Fruit fly (Drosophila melanogaster) whole organism, adult: Measurements from ENCODE around the gene CG12355.

Experiments
- CG12768 ChIP-seq: fragments of 200-800 bp; sonication (Bioruptor generic); optimal IDR thresholded peaks from 2 replicates; lab custom pipeline; 2017; ENCODE audit warnings: missing biosample characterization, missing genetic modification characterization, mild to moderate bottlenecking, moderate library complexity, missing genetic modification reagents
- CG1620 ChIP-seq: fragments of 200-800 bp; sonication (Bioruptor generic); optimal IDR thresholded peaks from 2 replicates; lab custom pipeline; 2016; ENCODE audit warnings: missing biosample characterization, missing genetic modification characterization
- CG33017 ChIP-seq: fragments of 200-800 bp; sonication (Bioruptor generic); optimal IDR thresholded peaks from 2 replicates; lab custom pipeline; 2018; ENCODE audit warnings: missing biosample characterization, mild to moderate bottlenecking, missing genetic modification characterization, moderate library complexity
- CG5204 ChIP-seq: fragments of 200-800 bp; sonication (Bioruptor generic); optimal IDR thresholded peaks from 2 replicates; lab custom pipeline; 2016; ENCODE audit warnings: missing biosample characterization, missing genetic modification characterization
- CG7101 ChIP-seq: fragments of 200-800 bp; sonication (Bioruptor generic); optimal IDR thresholded peaks from 2 replicates; lab custom pipeline; 2018; ENCODE audit warnings: missing biosample characterization, mild to moderate bottlenecking, missing genetic modification characterization, moderate library complexity
- Hr96 ChIP-seq: fragments of 200-800 bp; sonication (Bioruptor generic); optimal IDR thresholded peaks from 2 replicates; lab custom pipeline; 2016; ENCODE audit warnings: missing biosample characterization, missing genetic modification characterization
- Mnt ChIP-seq: fragments of 200-800 bp; sonication (Bioruptor generic); optimal IDR thresholded peaks from 2 replicates; lab custom pipeline; 2016; ENCODE audit warnings: missing biosample characterization, mild to moderate bottlenecking, missing genetic modification characterization
- cnc ChIP-seq, 2 experiments: fragments of >200 bp; optimal IDR thresholded peaks; 2 replicates each; lab custom pipeline; 2017
- kay ChIP-seq: fragments of 200-800 bp; sonication (Bioruptor generic); peaks from one replicate; lab custom pipeline; 2016; ENCODE audit warnings: missing biosample characterization, missing genetic modification characterization, borderline replicate concordance
- ovo ChIP-seq: fragments of 200-800 bp; sonication (Bioruptor generic); optimal IDR thresholded peaks from 2 replicates; lab custom pipeline; 2016; ENCODE audit warnings: missing biosample characterization, missing genetic modification characterization
- tj ChIP-seq: fragments of 200-800 bp; sonication (Bioruptor generic); optimal IDR thresholded peaks from 3 replicates; lab custom pipeline; 2017; ENCODE audit warnings: missing biosample characterization, mild to moderate bottlenecking, missing genetic modification characterization, moderate library complexity
- toe ChIP-seq: fragments of 200-800 bp; sonication (Bioruptor generic); optimal IDR thresholded peaks from 2 replicates; lab custom pipeline; 2016; ENCODE audit warnings: missing biosample characterization, missing genetic modification characterization

DNA sequence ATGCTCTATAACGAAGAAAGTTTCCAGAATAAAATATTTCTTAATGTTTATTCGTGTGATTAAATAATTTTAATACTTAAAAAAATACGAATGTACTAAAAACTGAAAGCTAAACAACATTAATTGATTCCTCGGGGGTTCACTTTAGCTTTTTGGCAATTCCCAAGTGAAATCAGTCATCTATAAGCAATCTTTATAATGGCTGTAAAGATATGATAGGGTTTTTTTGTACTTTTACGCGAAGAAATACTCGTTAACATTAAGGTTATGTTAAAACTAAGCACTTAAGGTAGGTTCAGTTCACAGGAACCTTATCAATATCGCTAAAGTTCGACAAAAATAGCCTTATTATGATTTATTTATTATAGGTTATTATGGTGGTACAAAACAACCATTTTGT lies 24.6 kb upstream of the CG12355 start:
- TF ChIP-seq CG12768 (GFP tag; lab: Kevin White, UChicago) (no peak), kay (no peak), CG7101 (no peak), tj (no peak), cnc (optimal IDR thresholded peaks at IDR 0.05; lab: Kevin White, UChicago) (no peak), toe (GFP tag; lab: Kevin White, UChicago) (no peak), Hr96 (GFP tag; lab: Kevin White, UChicago) (no peak), ovo (GFP tag; lab: Kevin White, UChicago) (no peak), CG1620 (GFP tag; lab: Kevin White, UChicago) (no peak), CG33017 (tag; lab: Kevin White, UChicago) (no peak), CG5204 (GFP tag; lab: Kevin White, UChicago) (no peak), Mnt (GFP tag; lab: Kevin White, UChicago) (no peak)
